Worm (Caenorhabditis elegans): ENCODE data around the gene sto-5.

- TF ChIP-seq fos-1 (tag; optimal IDR thresholded peaks at IDR 0.05): no peak
- no peak for TF ChIP-seq nhr-90 (tag; optimal IDR thresholded peaks at IDR 0.05; ENCODE audit: poor library complexity)
Observed at ce11 chrX:16826500-16826899, 1.2 kb upstream of the sto-5 start.
